Worm (Caenorhabditis elegans) whole organism, L3 larva: Measurements from ENCODE around the gene F54D5.3.

ENCODE experiments used
- R02D3.7 ChIP-seq: fragments of 150-350 bp; optimal IDR thresholded peaks from 2 replicates; lab custom pipeline; 2014; ENCODE audit warnings: missing biosample characterization, missing genetic modification characterization
- ZK546.5 ChIP-seq: sonication (generic microtip); optimal IDR thresholded peaks from 2 replicates; lab custom pipeline; 2017; ENCODE audit warnings: missing biosample characterization, missing genetic modification characterization
- ama-1 ChIP-seq: fragments of 150-350 bp; optimal IDR thresholded peaks from 2 replicates; lab custom pipeline; 2018
- ceh-16 ChIP-seq: sonication (generic microtip); optimal IDR thresholded peaks from 2 replicates; lab custom pipeline; 2017; ENCODE audit warnings: missing biosample characterization, missing genetic modification characterization
- ceh-28 ChIP-seq: fragments of 150-350 bp; optimal IDR thresholded peaks from 2 replicates; lab custom pipeline; 2014; ENCODE audit warnings: missing biosample characterization, missing genetic modification reagents, missing genetic modification characterization
- ceh-82 ChIP-seq: fragments of 150-350 bp; optimal IDR thresholded peaks from 2 replicates; lab custom pipeline; 2014; ENCODE audit warnings: missing biosample characterization, missing genetic modification characterization
- egl-27 ChIP-seq: sonication (generic microtip); optimal IDR thresholded peaks from 4 replicates; lab custom pipeline; 2017; ENCODE audit warnings: missing biosample characterization, missing genetic modification reagents, missing genetic modification characterization
- egl-5 ChIP-seq: fragments of 150-350 bp; optimal IDR thresholded peaks from 2 replicates; lab custom pipeline; 2017; ENCODE audit warnings: missing biosample characterization, missing genetic modification reagents, missing genetic modification characterization, inconsistent platforms
- elt-1 ChIP-seq: fragments of 150-350 bp; optimal IDR thresholded peaks from 2 replicates; lab custom pipeline; 2014; ENCODE audit warnings: missing biosample characterization, missing genetic modification characterization
- elt-2 ChIP-seq: sonication (generic microtip); optimal IDR thresholded peaks from 2 replicates; lab custom pipeline; 2016; ENCODE audit warnings: missing genetic modification reagents, mild to moderate bottlenecking, missing genetic modification characterization, missing compliant biosample characterization
- fkh-10 ChIP-seq: sonication (generic microtip); optimal IDR thresholded peaks from 2 replicates; lab custom pipeline; 2017; ENCODE audit warnings: missing biosample characterization, missing genetic modification reagents, missing genetic modification characterization
- hmg-11 ChIP-seq: sonication (generic microtip); optimal IDR thresholded peaks from 2 replicates; lab custom pipeline; 2016; ENCODE audit warnings: missing genetic modification characterization, missing compliant biosample characterization
- jun-1 ChIP-seq: fragments of 150-350 bp; optimal IDR thresholded peaks from 2 replicates; lab custom pipeline; 2014; ENCODE audit warnings: missing biosample characterization, missing genetic modification reagents, missing genetic modification characterization
- lin-15B ChIP-seq: fragments of 150-350 bp; optimal IDR thresholded peaks from 2 replicates; lab custom pipeline; 2014; ENCODE audit warnings: missing biosample characterization, missing genetic modification characterization
- lin-39 ChIP-seq: fragments of 150-350 bp; optimal IDR thresholded peaks from 2 replicates; lab custom pipeline; 2018; ENCODE audit warnings: missing biosample characterization, missing genetic modification reagents, missing genetic modification characterization
- lsy-12 ChIP-seq: sonication (generic microtip); optimal IDR thresholded peaks from 2 replicates; lab custom pipeline; 2016; ENCODE audit warnings: mild to moderate bottlenecking, missing genetic modification characterization, missing compliant biosample characterization
- mdl-1 ChIP-seq: fragments of 150-350 bp; optimal IDR thresholded peaks from 2 replicates; lab custom pipeline; 2014; ENCODE audit warnings: missing biosample characterization, missing genetic modification characterization
- nfya-1 ChIP-seq: sonication (generic microtip); optimal IDR thresholded peaks from 2 replicates; lab custom pipeline; 2017; ENCODE audit warnings: missing genetic modification characterization, mild to moderate bottlenecking, missing compliant biosample characterization, antibody characterized with exemption, moderate library complexity; ENCODE audit not compliant: insufficient read depth
- nhr-11 ChIP-seq: fragments of 150-350 bp; optimal IDR thresholded peaks from 2 replicates; lab custom pipeline; 2014; ENCODE audit warnings: missing biosample characterization, missing genetic modification characterization
- nhr-12 ChIP-seq: fragments of 150-350 bp; optimal IDR thresholded peaks from 2 replicates; lab custom pipeline; 2014; ENCODE audit warnings: missing biosample characterization, missing genetic modification characterization
- nhr-23 ChIP-seq: fragments of 150-350 bp; optimal IDR thresholded peaks from 2 replicates; lab custom pipeline; 2014; ENCODE audit warnings: missing biosample characterization, missing genetic modification reagents, missing genetic modification characterization
- nhr-25 ChIP-seq: sonication (generic microtip); optimal IDR thresholded peaks from 2 replicates; lab custom pipeline; 2017; ENCODE audit warnings: missing biosample characterization, missing genetic modification characterization
- nhr-43 ChIP-seq: sonication (generic microtip); optimal IDR thresholded peaks from 2 replicates; lab custom pipeline; 2016; ENCODE audit warnings: mild to moderate bottlenecking, missing genetic modification characterization, missing compliant biosample characterization; ENCODE audit not compliant: poor library complexity, severe bottlenecking
- nhr-76 ChIP-seq: fragments of 150-350 bp; sonication (generic microtip); optimal IDR thresholded peaks from 5 replicates; lab custom pipeline; 2014; ENCODE audit warnings: missing biosample characterization, missing genetic modification characterization
- pha-4 ChIP-seq: fragments of 150-350 bp; optimal IDR thresholded peaks from 2 replicates; lab custom pipeline; 2014; ENCODE audit warnings: missing biosample characterization, missing genetic modification reagents, missing genetic modification characterization
- pqm-1 ChIP-seq: fragments of 150-350 bp; optimal IDR thresholded peaks from 2 replicates; lab custom pipeline; 2017; ENCODE audit warnings: missing biosample characterization, missing genetic modification characterization, inconsistent platforms
- snpc-4 ChIP-seq: fragments of 150-350 bp; optimal IDR thresholded peaks from 2 replicates; lab custom pipeline; 2014; ENCODE audit warnings: missing biosample characterization, missing genetic modification characterization
- tbx-2 ChIP-seq: sonication (generic microtip); optimal IDR thresholded peaks from 2 replicates; lab custom pipeline; 2016; ENCODE audit warnings: mild to moderate bottlenecking, missing genetic modification characterization, missing compliant biosample characterization
- unc-39 ChIP-seq: sonication (generic microtip); optimal IDR thresholded peaks from 4 replicates; lab custom pipeline; 2017; ENCODE audit warnings: missing biosample characterization, missing genetic modification characterization
- zag-1 ChIP-seq: fragments of 150-350 bp; optimal IDR thresholded peaks from 2 replicates; lab custom pipeline; 2014; ENCODE audit warnings: missing biosample characterization, missing genetic modification characterization
- ztf-11 ChIP-seq: fragments of 150-350 bp; optimal IDR thresholded peaks from 2 replicates; lab custom pipeline; 2014; ENCODE audit warnings: missing biosample characterization, missing genetic modification characterization
- ztf-4 ChIP-seq: fragments of 150-350 bp; optimal IDR thresholded peaks from 2 replicates; lab custom pipeline; 2014; ENCODE audit warnings: missing biosample characterization, missing genetic modification characterization

F54D5.3 gene

DNA sequence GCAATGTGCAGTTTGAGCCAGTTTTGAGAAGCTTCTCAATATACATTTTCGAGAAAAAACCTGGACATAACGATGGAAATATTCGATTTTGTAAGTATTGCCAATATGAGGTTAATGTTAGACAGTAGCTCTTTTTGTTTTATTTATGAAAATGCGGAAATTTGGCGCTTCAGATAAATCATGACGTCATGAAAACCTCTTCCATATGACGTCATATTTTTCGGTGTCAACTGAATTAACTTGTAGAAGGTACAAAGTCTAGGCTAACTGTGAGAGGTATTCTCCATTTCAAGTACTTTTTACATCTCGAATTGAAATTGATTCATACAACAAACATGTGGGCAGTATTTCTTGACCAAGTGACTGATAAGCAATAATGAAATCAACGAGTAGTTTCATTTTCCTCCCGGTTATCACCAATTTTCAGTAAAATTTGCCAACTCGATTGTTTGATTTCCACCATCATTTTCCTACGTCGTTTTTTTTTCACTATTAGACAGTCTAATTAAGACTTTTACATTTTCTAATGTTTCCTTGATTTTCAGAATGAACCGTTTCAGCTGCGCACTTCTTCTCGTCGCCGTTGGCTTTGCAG lies at the start of gene F54D5.3:
F54D5.3 (plus strand) TSS at position 546 of the 595 bp plus-strand sequence.
- TF ChIP-seq ztf-4 (tag; lab: Kevin White, UChicago): no peak
- no peak for TF ChIP-seq nhr-23
- TF ChIP-seq egl-5: no peak
- peak; percentile 19 for TF ChIP-seq pha-4 (tag; lab: Kevin White, UChicago)
- TF ChIP-seq snpc-4 (tag; lab: Kevin White, UChicago): no peak
- TF ChIP-seq elt-2: peak; percentile 69
- peak; percentile 75 for TF ChIP-seq pqm-1 (tag; lab: Kevin White, UChicago)
- TF ChIP-seq, all 47 proteins: peak for 3

DNA sequence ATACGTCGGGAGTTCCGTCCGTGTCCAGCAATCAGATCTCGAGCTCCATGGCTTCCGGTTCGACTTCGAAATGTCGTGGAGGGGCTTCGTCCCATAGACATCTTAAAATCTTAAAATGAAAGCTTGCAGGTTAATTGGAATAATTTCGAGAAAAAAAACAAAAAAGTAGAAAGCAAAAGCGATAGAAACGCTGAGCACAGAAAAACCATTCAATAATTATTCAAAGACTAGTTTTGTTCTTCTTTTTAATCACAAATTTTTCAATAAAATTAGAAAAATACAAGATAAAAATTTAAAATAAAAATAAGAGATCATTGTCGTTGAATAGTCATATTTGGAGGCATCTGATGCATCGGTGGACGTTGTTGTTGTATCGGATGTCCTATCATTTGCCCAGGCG lies 44.7 kb upstream of the F54D5.3 start, which contains the start of gene age-1:
age-1 (minus strand) TSS at position 101 of the 400 bp plus-strand sequence.
- TF ChIP-seq nhr-76 (tag; lab: Kevin White, UChicago): no peak
- TF ChIP-seq snpc-4 (tag; lab: Kevin White, UChicago): no peak

DNA sequence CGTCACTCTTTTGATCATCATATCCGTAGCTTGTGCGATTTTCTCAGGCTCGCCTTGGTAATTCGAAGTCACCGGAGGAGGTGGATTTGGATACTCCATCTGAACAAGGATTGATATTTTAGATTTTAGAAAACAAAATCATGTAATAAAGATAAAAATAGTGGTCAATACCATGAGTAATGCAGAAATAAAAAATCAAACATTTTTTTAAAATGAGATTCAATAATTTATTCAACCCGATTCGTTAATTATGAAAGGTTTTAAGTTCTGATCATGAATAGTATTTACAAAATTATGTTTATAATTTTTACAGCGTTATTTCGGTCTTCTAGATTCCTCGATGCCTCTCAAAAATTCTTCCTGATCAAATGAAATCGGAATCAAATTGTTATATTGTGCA lies 37.9 kb upstream of the F54D5.3 start, which contains the start of gene mdt-8:
mdt-8 (minus strand) TSS at position 101 of the 400 bp plus-strand sequence.
- no peak for TF ChIP-seq ceh-16 (tag; lab: Kevin White, UChicago)
- TF ChIP-seq ama-1 (lab: Kevin White, UChicago): no peak
- no peak for TF ChIP-seq elt-1
- no peak for TF ChIP-seq zag-1 (tag; lab: Kevin White, UChicago)
- TF ChIP-seq nhr-11 (tag; lab: Kevin White, UChicago): no peak
- TF ChIP-seq nhr-12: no peak
- no peak for TF ChIP-seq unc-39 (tag; lab: Kevin White, UChicago)
- TF ChIP-seq ztf-11 (tag; lab: Kevin White, UChicago): no peak
- TF ChIP-seq mdl-1 (tag; lab: Kevin White, UChicago): no peak
- no peak for TF ChIP-seq ZK546.5 (tag; lab: Kevin White, UChicago)
- no peak for TF ChIP-seq pha-4 (tag; lab: Kevin White, UChicago)
- no peak for TF ChIP-seq egl-27 (tag; lab: Kevin White, UChicago)

DNA sequence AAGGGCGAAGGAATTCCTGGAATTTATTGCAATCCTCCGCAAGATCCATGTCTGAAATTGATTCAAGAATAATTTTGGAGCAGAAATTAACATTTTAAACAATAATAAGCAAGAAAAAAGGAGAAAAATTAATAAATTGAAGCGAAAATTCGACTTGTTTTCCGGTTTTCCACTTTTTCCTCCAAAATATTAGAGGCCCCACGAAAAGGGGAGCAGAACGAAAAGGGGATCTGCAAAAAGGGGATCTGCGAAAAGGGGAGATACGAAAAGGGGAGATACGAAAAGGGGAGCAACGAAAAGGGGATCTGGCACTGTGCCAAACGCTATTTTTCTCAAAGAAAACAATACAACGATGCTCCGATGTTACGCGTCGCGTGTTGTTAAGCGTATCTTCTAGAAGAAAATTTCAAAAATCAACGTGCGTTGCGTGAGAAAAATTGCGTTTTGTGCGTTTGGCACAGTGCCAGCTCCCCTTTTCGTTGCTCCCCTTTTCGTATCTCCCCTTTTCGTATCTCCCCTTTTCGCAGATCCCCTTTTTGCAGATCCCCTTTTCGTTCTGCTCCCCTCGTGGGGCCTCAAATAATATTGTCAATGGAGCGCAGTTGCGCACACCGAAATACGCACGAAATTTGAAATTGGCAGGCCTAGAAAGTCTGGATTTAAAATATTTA lies 37.0 kb upstream of the F54D5.3 start, which contains the start of gene Y62F5A.12:
Y62F5A.12 (minus strand) TSS at position 51 of the 671 bp plus-strand sequence.
- peak; percentile 18 for TF ChIP-seq hmg-11 (tag; lab: Kevin White, UChicago)
- TF ChIP-seq elt-2: peak; percentile 40
- TF ChIP-seq nhr-25 (tag; lab: Kevin White, UChicago): peak; percentile 46
- TF ChIP-seq snpc-4 (tag; lab: Kevin White, UChicago): peak; percentile 76
- peak; percentile 77 for TF ChIP-seq jun-1 (tag; lab: Kevin White, UChicago)
- peak; percentile 67 for TF ChIP-seq pha-4 (tag; lab: Kevin White, UChicago)
- TF ChIP-seq ceh-82 (tag; lab: Kevin White, UChicago): peak; percentile 67
- peak; percentile 81 for TF ChIP-seq lsy-12
- peak; percentile 81 for TF ChIP-seq lin-15B (tag; lab: Kevin White, UChicago)
- peak; percentile 57 for TF ChIP-seq R02D3.7
- TF ChIP-seq ztf-4 (tag; lab: Kevin White, UChicago): peak; percentile 18
- TF ChIP-seq nfya-1: peak; percentile 54
- peak; percentile 18 for TF ChIP-seq fkh-10 (GFP tag; lab: Kevin White, UChicago)
- TF ChIP-seq nhr-23: peak; percentile 64
- TF ChIP-seq tbx-2 (tag; lab: Kevin White, UChicago): peak; percentile 47
- peak; percentile 36 for TF ChIP-seq lin-39 (tag; lab: Kevin White, UChicago)
- peak; percentile 2 for TF ChIP-seq nhr-11 (tag; lab: Kevin White, UChicago)
- TF ChIP-seq ceh-28 (tag; lab: Kevin White, UChicago): peak; percentile 72
- TF ChIP-seq nhr-43: peak; percentile 67

DNA sequence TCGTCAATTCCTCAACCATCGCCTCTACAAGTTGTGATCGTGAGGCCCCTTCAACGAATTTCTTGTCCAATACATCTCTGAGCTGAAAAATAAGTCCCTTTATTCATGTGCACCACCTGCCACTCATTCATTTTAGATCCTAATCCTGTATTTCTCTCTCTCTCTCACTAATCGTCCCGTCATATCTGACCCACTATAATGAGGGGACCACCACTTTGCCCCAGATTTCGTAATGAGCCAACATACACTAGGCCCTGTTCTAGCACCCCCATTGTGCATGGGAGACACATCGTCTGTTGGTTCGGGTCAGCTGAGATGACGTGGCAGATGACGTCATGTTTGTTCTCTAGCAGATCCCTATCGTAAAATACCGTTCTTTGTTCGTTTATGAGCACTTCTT lies 36.2 kb upstream of the F54D5.3 start:
- no peak for TF ChIP-seq hmg-11 (tag; lab: Kevin White, UChicago)
- TF ChIP-seq egl-27 (tag; lab: Kevin White, UChicago): no peak
